Fruit fly (Drosophila melanogaster): ENCODE data around the gene gzl.

gzl gene

DNA sequence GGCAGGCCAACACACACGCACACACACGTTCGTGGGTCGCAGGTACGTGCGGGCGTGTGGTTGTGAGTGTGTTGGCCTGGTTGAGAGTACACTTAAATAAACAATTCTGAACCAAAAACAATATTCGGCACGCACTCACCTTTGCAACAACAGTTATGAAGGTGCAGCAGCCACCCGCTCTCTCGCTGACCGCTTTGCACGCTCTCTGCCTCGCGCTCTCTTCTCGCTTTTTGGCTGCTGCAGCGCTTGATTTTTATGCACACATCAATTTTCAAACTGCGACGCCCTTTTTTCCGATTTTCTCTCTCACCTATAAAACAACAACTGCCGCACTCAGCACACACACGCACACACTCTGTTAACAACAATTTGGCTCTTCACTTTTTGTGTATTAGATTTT, 22.5 kb downstream of the gzl start:
- no peak for TF ChIP-seq cnc (optimal IDR thresholded peaks at IDR 0.05)
- TF ChIP-seq kay (GFP tag; ENCODE audit: borderline replicate concordance) = no peak
- no peak for TF ChIP-seq Crg-1 (GFP tag; optimal IDR thresholded peaks at IDR 0.05)
- no peak for TF ChIP-seq Hr96 (GFP tag; optimal IDR thresholded peaks at IDR 0.05)
- TF ChIP-seq CG33017 (tag; optimal IDR thresholded peaks at IDR 0.05) = no peak
- TF ChIP-seq Mnt (GFP tag; optimal IDR thresholded peaks at IDR 0.05) = no peak
- no peak for TF ChIP-seq tj (GFP tag; optimal IDR thresholded peaks at IDR 0.05)
- no peak for TF ChIP-seq CG14711 (tag; optimal IDR thresholded peaks at IDR 0.05)
- TF ChIP-seq CG7101 (tag; optimal IDR thresholded peaks at IDR 0.05) = no peak
- no peak for TF ChIP-seq CG7045 (GFP tag; optimal IDR thresholded peaks at IDR 0.05)
- TF ChIP-seq toe (GFP tag; optimal IDR thresholded peaks at IDR 0.05) = no peak

DNA sequence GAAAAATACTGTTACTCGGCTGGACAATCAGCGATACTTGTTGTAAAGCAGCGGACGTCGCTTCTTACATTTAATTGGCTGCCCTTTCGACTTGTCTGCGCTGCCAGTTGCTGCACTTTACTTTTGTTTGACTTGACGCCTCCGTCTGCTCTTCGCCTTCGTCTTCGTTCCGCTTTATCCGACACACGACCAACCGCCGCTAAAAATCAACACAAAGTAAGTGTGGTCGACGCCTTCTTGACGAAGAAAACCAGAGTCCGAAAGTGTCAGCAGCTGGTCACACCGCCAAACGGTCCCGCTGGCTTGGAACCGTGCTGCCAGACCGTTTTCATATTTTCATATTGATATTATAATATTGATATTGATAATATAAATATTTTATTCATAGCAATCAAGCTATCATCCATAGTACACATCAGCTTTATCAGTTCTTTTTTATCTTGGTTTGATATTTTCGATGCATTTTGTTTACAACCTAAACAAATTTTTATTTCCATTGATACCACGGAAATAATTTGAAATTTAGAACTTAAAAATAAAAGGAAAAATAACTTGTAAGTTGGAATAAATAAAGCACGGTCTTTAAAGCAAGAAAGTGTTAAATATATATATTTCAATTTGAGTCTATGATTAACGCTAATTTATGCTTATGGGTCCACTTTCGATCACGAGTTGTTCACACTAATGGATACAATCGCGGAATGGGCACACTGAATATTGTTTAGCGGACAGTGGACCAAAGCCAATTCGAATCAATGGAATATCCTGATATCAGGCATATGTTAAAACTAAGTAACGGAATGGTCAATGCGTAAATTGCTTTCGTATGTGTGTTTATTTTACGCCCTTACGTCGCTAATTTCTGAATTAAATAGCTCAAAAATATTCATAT, 23.2 kb downstream of the gzl start, which contains the start of gene Dmtn:
Dmtn (minus strand) TSS at position 222 of the 892 bp plus-strand sequence.
- TF ChIP-seq CG14711 (tag; optimal IDR thresholded peaks at IDR 0.05) (peak; percentile 25), CG33017 (tag; optimal IDR thresholded peaks at IDR 0.05) (peak; percentile 42), pad (GFP tag; optimal IDR thresholded peaks at IDR 0.05) (no peak), CG5204 (GFP tag; optimal IDR thresholded peaks at IDR 0.05) (no peak), cnc (optimal IDR thresholded peaks at IDR 0.05) (no peak), bab1 (GFP tag; optimal IDR thresholded peaks at IDR 0.05) (peak; percentile 74), CG11617 (GFP tag; optimal IDR thresholded peaks at IDR 0.05) (peak; percentile 15), toe (GFP tag; optimal IDR thresholded peaks at IDR 0.05) (peak; percentile 67), CG1620 (GFP tag; optimal IDR thresholded peaks at IDR 0.05) (peak; percentile 16), Hr96 (GFP tag; optimal IDR thresholded peaks at IDR 0.05) (no peak), CG7045 (GFP tag; optimal IDR thresholded peaks at IDR 0.05) (no peak), Mnt (GFP tag; optimal IDR thresholded peaks at IDR 0.05) (peak; percentile 54), CG12768 (GFP tag; optimal IDR thresholded peaks at IDR 0.05) (peak; percentile 27), ovo (GFP tag; optimal IDR thresholded peaks at IDR 0.05) (peak; percentile 50), CG7101 (tag; optimal IDR thresholded peaks at IDR 0.05) (peak; percentile 54), Crg-1 (GFP tag; optimal IDR thresholded peaks at IDR 0.05) (no peak), tj (GFP tag; optimal IDR thresholded peaks at IDR 0.05) (peak; percentile 22), cic (GFP tag; optimal IDR thresholded peaks at IDR 0.05) (peak; percentile 14), Clk (GFP tag; optimal IDR thresholded peaks at IDR 0.05) (no peak), kay (GFP tag; ENCODE audit: borderline replicate concordance) (no peak)

DNA sequence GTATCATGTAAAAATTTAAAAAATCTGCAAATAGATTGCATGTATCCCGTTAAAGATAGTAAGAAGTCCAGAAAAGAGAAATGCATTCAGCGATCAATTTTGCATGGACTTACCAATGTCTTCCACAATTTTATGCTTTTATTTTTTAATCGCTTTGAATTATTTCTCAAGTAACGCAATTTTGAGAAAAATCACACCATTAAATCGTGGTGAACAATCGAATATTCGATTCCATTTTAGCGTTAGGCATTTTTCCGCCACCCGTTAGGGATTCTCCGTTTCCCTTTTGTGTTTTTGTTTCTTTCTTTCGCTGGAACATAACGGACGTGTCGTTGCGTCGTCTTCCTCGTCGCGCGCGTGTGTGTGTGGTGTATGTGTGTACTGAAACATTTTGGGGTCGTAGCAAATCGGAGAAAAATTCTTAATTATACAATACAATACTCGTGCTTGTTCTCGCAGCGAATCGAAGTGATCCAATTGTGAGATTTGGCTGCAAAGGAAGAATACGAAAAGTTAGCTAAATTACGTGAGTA, 23.9 kb downstream of the gzl start, which contains the start of gene gpp:
gpp (plus strand) TSS at position 290 of the 533 bp plus-strand sequence.
- TF ChIP-seq Mnt (GFP tag; optimal IDR thresholded peaks at IDR 0.05) (peak; percentile 61), CG11617 (GFP tag; optimal IDR thresholded peaks at IDR 0.05) (no peak), CG7045 (GFP tag; optimal IDR thresholded peaks at IDR 0.05) (no peak), Clk (GFP tag; optimal IDR thresholded peaks at IDR 0.05) (no peak), CG33017 (tag; optimal IDR thresholded peaks at IDR 0.05) (no peak), tj (GFP tag; optimal IDR thresholded peaks at IDR 0.05) (no peak), CG14711 (tag; optimal IDR thresholded peaks at IDR 0.05) (peak; percentile 34), CG1620 (GFP tag; optimal IDR thresholded peaks at IDR 0.05) (peak; percentile 43), Hr96 (GFP tag; optimal IDR thresholded peaks at IDR 0.05) (no peak), kay (GFP tag; ENCODE audit: borderline replicate concordance) (peak; percentile 24), Crg-1 (GFP tag; optimal IDR thresholded peaks at IDR 0.05) (no peak), cic (GFP tag; optimal IDR thresholded peaks at IDR 0.05) (peak; percentile 41), CG12768 (GFP tag; optimal IDR thresholded peaks at IDR 0.05) (no peak), CG7101 (tag; optimal IDR thresholded peaks at IDR 0.05) (peak; percentile 51), ovo (GFP tag; optimal IDR thresholded peaks at IDR 0.05) (peak; percentile 67), cnc (optimal IDR thresholded peaks at IDR 0.05) (no peak), bab1 (GFP tag; optimal IDR thresholded peaks at IDR 0.05) (peak; percentile 58), toe (GFP tag; optimal IDR thresholded peaks at IDR 0.05) (no peak), CG5204 (GFP tag; optimal IDR thresholded peaks at IDR 0.05) (no peak), pad (GFP tag; optimal IDR thresholded peaks at IDR 0.05) (peak; percentile 50)

DNA sequence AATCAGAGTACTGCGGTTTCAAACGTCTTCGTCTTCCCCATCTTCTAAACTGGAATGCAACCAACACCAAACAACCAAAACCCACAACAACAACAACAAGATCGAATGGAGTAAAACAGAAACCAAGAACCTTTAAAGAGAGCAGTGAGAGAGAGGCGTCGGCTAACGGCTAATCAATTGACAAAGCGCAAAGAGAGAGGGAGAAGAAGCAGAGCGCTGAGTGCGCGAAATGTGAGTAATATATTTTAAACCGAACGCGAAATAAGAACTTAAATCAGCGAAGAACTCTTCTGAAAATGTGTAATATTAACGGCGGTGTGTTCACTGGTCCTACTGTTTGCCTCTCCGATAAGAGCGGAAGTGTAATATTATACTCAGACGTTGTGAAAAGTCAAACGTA, 24.8 kb downstream of the gzl start:
- no peak for TF ChIP-seq Crg-1 (GFP tag; optimal IDR thresholded peaks at IDR 0.05)
- no peak for TF ChIP-seq cnc (optimal IDR thresholded peaks at IDR 0.05)
- TF ChIP-seq tj (GFP tag; optimal IDR thresholded peaks at IDR 0.05) = peak; percentile 95
- no peak for TF ChIP-seq Clk (GFP tag; optimal IDR thresholded peaks at IDR 0.05)
- TF ChIP-seq CG7101 (tag; optimal IDR thresholded peaks at IDR 0.05) = no peak
- TF ChIP-seq CG14711 (tag; optimal IDR thresholded peaks at IDR 0.05) = no peak
- no peak for TF ChIP-seq pad (GFP tag; optimal IDR thresholded peaks at IDR 0.05)

DNA sequence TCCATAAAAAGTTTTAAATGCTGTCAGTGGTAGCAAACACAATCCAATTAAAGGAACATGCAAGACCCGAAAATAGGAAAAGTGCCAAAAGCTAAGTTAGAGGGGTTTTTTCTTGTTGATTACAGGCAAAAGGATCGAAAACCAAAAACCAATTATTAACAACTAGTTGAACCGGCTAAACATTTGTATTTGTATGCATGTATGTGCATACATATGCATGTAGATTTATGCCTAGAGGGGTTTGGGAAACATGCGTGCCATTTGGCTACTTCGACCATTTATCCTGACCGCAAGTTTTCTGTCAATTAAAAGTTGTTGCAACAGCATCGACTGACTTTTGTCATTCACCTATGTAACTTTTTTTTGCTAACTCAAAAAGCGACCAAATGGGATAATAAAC, 25.8 kb downstream of the gzl start:
- TF ChIP-seq tj (GFP tag; optimal IDR thresholded peaks at IDR 0.05) (no peak), cnc (optimal IDR thresholded peaks at IDR 0.05) (no peak), Mnt (GFP tag; optimal IDR thresholded peaks at IDR 0.05) (no peak), CG12768 (GFP tag; optimal IDR thresholded peaks at IDR 0.05) (no peak)

DNA sequence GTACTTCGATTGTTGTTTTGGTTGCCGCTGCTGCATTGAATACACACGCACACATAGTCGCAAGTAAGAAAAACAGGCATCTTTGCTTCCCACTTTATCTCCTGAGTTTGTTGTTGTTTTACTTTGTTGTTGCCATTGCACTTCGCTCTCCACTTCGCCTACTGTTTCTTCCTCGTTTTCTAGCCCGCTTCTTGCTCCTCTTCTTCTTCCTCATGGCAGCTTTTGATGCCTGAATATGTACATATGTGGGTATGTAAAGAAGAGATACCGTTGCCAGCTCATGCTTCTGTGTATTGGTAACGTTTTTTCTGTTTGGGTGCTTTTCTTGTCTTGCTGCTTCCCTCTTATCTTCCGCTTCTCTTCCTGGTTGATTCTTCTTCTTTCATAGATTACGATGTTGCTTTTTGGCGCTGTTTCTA, 26.4 kb downstream of the gzl start:
- TF ChIP-seq pad (GFP tag; optimal IDR thresholded peaks at IDR 0.05) = peak; percentile 6
- no peak for TF ChIP-seq CG7045 (GFP tag; optimal IDR thresholded peaks at IDR 0.05)
- peak; percentile 43 for TF ChIP-seq ovo (GFP tag; optimal IDR thresholded peaks at IDR 0.05)
- peak; percentile 67 for TF ChIP-seq cic (GFP tag; optimal IDR thresholded peaks at IDR 0.05)
- peak; percentile 95 for TF ChIP-seq kay (GFP tag; ENCODE audit: borderline replicate concordance)
- no peak for TF ChIP-seq tj (GFP tag; optimal IDR thresholded peaks at IDR 0.05)
- TF ChIP-seq Mnt (GFP tag; optimal IDR thresholded peaks at IDR 0.05) = peak; percentile 43
- no peak for TF ChIP-seq CG5204 (GFP tag; optimal IDR thresholded peaks at IDR 0.05)
- TF ChIP-seq CG12768 (GFP tag; optimal IDR thresholded peaks at IDR 0.05) = peak; percentile 37
- TF ChIP-seq Hr96 (GFP tag; optimal IDR thresholded peaks at IDR 0.05) = no peak
- no peak for TF ChIP-seq CG14711 (tag; optimal IDR thresholded peaks at IDR 0.05)
